Worm (Caenorhabditis elegans) whole organism, L4 larva: ENCODE data around the gene die-1.
A peak's percentile ranks its signal among the peaks of the same experiment; 100 is the strongest.

Experiments
- F44E2.7 ChIP-seq: fragments of 200-800 bp; sonication (Bioruptor generic); IDR thresholded peaks from 2 replicates; pipeline ENCODE4 v2.1.2; 2022; ENCODE audit warnings: missing genetic modification characterization, missing compliant biosample characterization
- Y5F2A.4 ChIP-seq: fragments of 200-800 bp; sonication (Bioruptor generic); optimal IDR thresholded peaks from 2 replicates; lab custom pipeline; 2018; ENCODE audit warnings: mild to moderate bottlenecking, missing genetic modification characterization, missing compliant biosample characterization
- Y75B8A.6 ChIP-seq: fragments of 200-800 bp; sonication (Bioruptor generic); IDR thresholded peaks from 2 replicates; pipeline ENCODE4 v1.3.6; 2022; ENCODE audit warnings: missing genetic modification reagents, missing genetic modification characterization, missing compliant biosample characterization
- ZK337.2 ChIP-seq: fragments of 200-800 bp; sonication (Bioruptor generic); IDR thresholded peaks from 2 replicates; pipeline ENCODE4 v1.3.6; 2022; ENCODE audit warnings: missing genetic modification reagents, missing genetic modification characterization, missing compliant biosample characterization
- aha-1 ChIP-seq: fragments of 150-350 bp; peaks from one replicate; lab custom pipeline; 2014; ENCODE audit warnings: missing biosample characterization, missing genetic modification characterization
- arid-1 ChIP-seq: fragments of 200-800 bp; sonication (Bioruptor generic); conservative IDR thresholded peaks from 2 replicates; pipeline ENCODE4 v1.3.6; 2022; ENCODE audit warnings: missing genetic modification reagents, missing genetic modification characterization, missing compliant biosample characterization
- ces-1 ChIP-seq: fragments of 150-350 bp; sonication (generic microtip); optimal IDR thresholded peaks from 4 replicates; lab custom pipeline; 2014; ENCODE audit warnings: missing biosample characterization, missing genetic modification reagents, missing genetic modification characterization
- cey-2 ChIP-seq: sonication (generic microtip); optimal IDR thresholded peaks from 3 replicates; lab custom pipeline; 2017; ENCODE audit warnings: missing genetic modification characterization, mild to moderate bottlenecking, missing compliant biosample characterization, antibody characterized with exemption, borderline replicate concordance; ENCODE audit not compliant: insufficient read depth
- ctbp-1 ChIP-seq: fragments of 200-800 bp; sonication (Bioruptor generic); IDR thresholded peaks from 2 replicates; pipeline ENCODE4 v1.3.6; 2022; ENCODE audit warnings: missing genetic modification reagents, missing genetic modification characterization, missing compliant biosample characterization
- gei-8 ChIP-seq: fragments of 200-800 bp; sonication (Bioruptor generic); optimal IDR thresholded peaks from 2 replicates; lab custom pipeline; 2018; ENCODE audit warnings: mild to moderate bottlenecking, missing genetic modification characterization, missing compliant biosample characterization
- hlh-11 ChIP-seq: fragments of 200-800 bp; sonication (Bioruptor generic); optimal IDR thresholded peaks from 2 replicates; lab custom pipeline; 2018; ENCODE audit warnings: mild to moderate bottlenecking, missing genetic modification characterization, missing compliant biosample characterization
- hlh-30 ChIP-seq: sonication (generic microtip); optimal IDR thresholded peaks from 2 replicates; lab custom pipeline; 2017; ENCODE audit warnings: antibody characterized with exemption, mild to moderate bottlenecking, missing genetic modification characterization, missing compliant biosample characterization; ENCODE audit not compliant: insufficient read depth
- lin-13 ChIP-seq: fragments of 150-350 bp; optimal IDR thresholded peaks from 2 replicates; lab custom pipeline; 2014; ENCODE audit warnings: missing biosample characterization, missing genetic modification reagents, missing genetic modification characterization
- lin-29 ChIP-seq: fragments of 200-800 bp; sonication (Bioruptor generic); IDR thresholded peaks from 2 replicates; pipeline ENCODE4 v1.3.6; 2022; ENCODE audit warnings: missing genetic modification reagents, missing genetic modification characterization, missing compliant biosample characterization
- lir-3 ChIP-seq: sonication (generic microtip); optimal IDR thresholded peaks from 2 replicates; lab custom pipeline; 2016; ENCODE audit warnings: mild to moderate bottlenecking, missing genetic modification characterization, missing compliant biosample characterization
- madf-9 ChIP-seq: fragments of 200-800 bp; sonication (Bioruptor generic); conservative IDR thresholded peaks from 2 replicates; pipeline ENCODE4 v1.3.6; 2022; ENCODE audit warnings: missing genetic modification reagents, missing genetic modification characterization, missing compliant biosample characterization
- mep-1 ChIP-seq: fragments of 150-350 bp; sonication (generic microtip); optimal IDR thresholded peaks from 3 replicates; lab custom pipeline; 2014; ENCODE audit warnings: missing biosample characterization, missing genetic modification characterization
- nhr-102 ChIP-seq: sonication (generic microtip); optimal IDR thresholded peaks from 2 replicates; lab custom pipeline; 2016; ENCODE audit warnings: mild to moderate bottlenecking, missing genetic modification characterization, moderate library complexity, missing compliant biosample characterization
- nhr-11 ChIP-seq: fragments of 150-350 bp; optimal IDR thresholded peaks from 2 replicates; lab custom pipeline; 2014; ENCODE audit warnings: missing biosample characterization, missing genetic modification characterization
- nhr-28 ChIP-seq: fragments of 150-350 bp; optimal IDR thresholded peaks from 2 replicates; lab custom pipeline; 2014; ENCODE audit warnings: missing biosample characterization, missing genetic modification characterization
- nhr-42 ChIP-seq: fragments of 200-800 bp; sonication (Bioruptor generic); IDR thresholded peaks from 2 replicates; pipeline ENCODE4 v1.3.6; 2022; ENCODE audit warnings: missing genetic modification characterization, missing compliant biosample characterization
- nhr-76 ChIP-seq: fragments of 150-350 bp; optimal IDR thresholded peaks from 2 replicates; lab custom pipeline; 2014; ENCODE audit warnings: missing biosample characterization, missing genetic modification characterization
- nhr-77 ChIP-seq: fragments of 150-350 bp; optimal IDR thresholded peaks from 2 replicates; lab custom pipeline; 2014; ENCODE audit warnings: missing biosample characterization, missing genetic modification characterization
- pha-4 ChIP-seq, 2 experiments: fragments of 150-350 bp in 1 of 2; fragments of 200-800 bp in 1 of 2; sonication (Bioruptor generic) in 1 of 2; IDR thresholded peaks in 1 of 2; optimal IDR thresholded peaks in 1 of 2; 2 replicates each; pipeline versions ENCODE4 v1.3.6 to Lab custom; 2014 to 2022; ENCODE audit warnings: missing genetic modification characterization in 2 of 2, missing genetic modification reagents in 2 of 2, missing biosample characterization in 1 of 2, missing compliant biosample characterization in 1 of 2
- rbr-2 ChIP-seq: sonication (generic microtip); optimal IDR thresholded peaks from 2 replicates; lab custom pipeline; 2016; ENCODE audit warnings: missing genotype, missing genetic modification characterization, missing compliant biosample characterization
- sdz-12 ChIP-seq: fragments of 200-800 bp; sonication (Bioruptor generic); optimal IDR thresholded peaks from 2 replicates; lab custom pipeline; 2018; ENCODE audit warnings: mild to moderate bottlenecking, missing genetic modification characterization, missing compliant biosample characterization
- set-16 ChIP-seq: fragments of 200-800 bp; sonication (Bioruptor generic); IDR thresholded peaks from 2 replicates; pipeline ENCODE4 v1.3.6; 2022; ENCODE audit warnings: missing genetic modification reagents, missing genetic modification characterization, missing compliant biosample characterization
- snpc-4 ChIP-seq: fragments of 150-350 bp; optimal IDR thresholded peaks from 2 replicates; lab custom pipeline; 2014; ENCODE audit warnings: missing biosample characterization, missing genetic modification characterization
- unc-130 ChIP-seq: sonication (generic microtip); optimal IDR thresholded peaks from 2 replicates; lab custom pipeline; 2016; ENCODE audit warnings: missing genetic modification reagents, missing genetic modification characterization, missing compliant biosample characterization
- unc-62 ChIP-seq, 3 experiments: fragments of 150-350 bp in 1 of 3; sonication (generic microtip); optimal IDR thresholded peaks in 2 of 3; peaks in 1 of 3; 1 replicate in 1 of 3; 2 replicates in 2 of 3; lab custom pipeline; 2014 to 2017; ENCODE audit warnings: missing biosample characterization in 3 of 3, missing genetic modification characterization in 3 of 3, missing genetic modification reagents in 3 of 3, missing genotype in 1 of 3
- zfp-2 ChIP-seq: sonication (generic microtip); optimal IDR thresholded peaks from 2 replicates; lab custom pipeline; 2016; ENCODE audit warnings: mild to moderate bottlenecking, missing genetic modification characterization, missing compliant biosample characterization
- zfp-3 ChIP-seq: fragments of 200-800 bp; sonication (Bioruptor generic); conservative IDR thresholded peaks from 2 replicates; pipeline ENCODE4 v1.3.6; 2022; ENCODE audit warnings: missing genetic modification reagents, missing genetic modification characterization, missing compliant biosample characterization
- ztf-11 ChIP-seq: fragments of 150-350 bp; optimal IDR thresholded peaks from 2 replicates; lab custom pipeline; 2014; ENCODE audit warnings: missing biosample characterization, missing genetic modification characterization

The die-1 gene

DNA sequence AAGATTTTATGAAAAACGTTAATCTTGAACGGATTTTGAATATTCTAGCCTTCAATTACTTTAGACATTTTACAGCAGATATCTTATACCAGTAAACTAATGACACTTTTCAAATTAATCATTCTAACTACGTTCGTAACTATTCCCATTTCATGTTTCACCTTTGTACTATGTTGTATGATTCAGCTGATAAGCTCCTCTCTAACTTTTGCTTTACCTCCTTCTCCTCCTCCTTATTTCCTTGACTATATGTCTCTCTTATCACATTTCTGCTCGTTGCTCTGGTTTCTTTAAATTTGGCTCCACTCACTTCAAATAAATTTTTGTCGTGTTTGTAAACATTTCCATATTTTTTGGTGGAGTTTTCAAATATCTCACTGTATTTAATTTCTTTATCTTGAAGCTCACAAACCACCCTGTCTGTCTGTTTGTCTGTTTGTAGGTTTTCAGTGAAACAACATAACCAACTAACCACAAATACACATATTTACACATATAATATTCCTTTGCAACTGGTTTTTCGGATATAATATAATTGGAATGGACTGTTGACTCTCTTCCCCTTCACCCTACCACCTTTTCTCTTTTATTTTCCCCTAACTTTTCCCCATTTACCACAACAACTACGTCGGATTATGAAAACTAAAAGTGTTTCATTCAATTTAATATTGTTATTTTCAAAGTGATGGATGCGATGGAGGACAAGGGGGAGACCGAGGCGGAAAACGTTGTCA, 26.6 kb upstream of the die-1 start, which contains the start of gene lact-2 (continued):
- no peak for TF ChIP-seq nhr-76 (tag; lab: Kevin White, UChicago)
- TF ChIP-seq unc-130 = no peak

DNA sequence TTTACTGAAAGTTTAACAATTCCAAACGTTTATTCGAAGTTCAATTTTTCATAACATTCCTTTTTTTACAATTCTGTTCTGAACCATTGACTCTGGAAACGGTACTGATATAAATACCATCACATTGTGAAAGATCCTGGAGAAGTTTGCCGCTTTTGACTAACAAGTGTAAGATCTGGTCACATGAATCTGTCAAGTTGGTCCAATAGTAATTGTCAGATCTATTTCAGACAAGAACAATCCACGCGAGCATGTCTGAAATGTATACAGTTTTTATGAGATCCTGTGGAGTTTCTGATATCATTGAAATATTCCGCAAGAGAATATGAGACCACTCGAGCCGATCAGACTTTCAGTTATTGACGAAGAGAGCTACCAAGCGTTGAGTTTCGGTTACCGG, 25.4 kb upstream of the die-1 start:
- peak in 1 of 2 experiments; percentile 94 for TF ChIP-seq unc-62 (GFP tag; optimal IDR thresholded peaks at IDR 0.05 in 1 of 2; lab: Kevin White, UChicago)
- no peak for TF ChIP-seq unc-62 (tag; optimal IDR thresholded peaks at IDR 0.05; lab: Kevin White, UChicago)
- no peak for TF ChIP-seq zfp-2 (tag; lab: Kevin White, UChicago)

DNA sequence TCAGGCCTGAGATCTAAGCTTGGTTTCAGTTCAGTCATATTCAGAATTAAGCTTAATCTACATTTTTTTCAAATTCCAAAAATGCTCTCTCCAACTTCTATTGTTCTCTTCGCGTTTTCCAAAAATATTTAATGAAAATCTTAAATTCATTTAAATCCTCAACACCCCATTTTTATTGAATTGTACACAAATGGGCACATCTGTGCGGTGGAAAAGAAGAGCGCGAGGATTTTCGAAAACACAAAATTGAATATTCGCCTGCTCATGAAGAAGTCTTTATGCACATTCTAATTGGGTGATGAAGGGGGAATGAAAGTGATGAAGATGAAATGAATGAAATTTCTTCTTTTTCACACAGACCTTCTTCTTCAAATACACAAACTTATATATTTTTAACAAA, 16.8 kb upstream of the die-1 start:
- TF ChIP-seq arid-1 (GFP tag; lab: Robert Waterston, UW) = no peak
- TF ChIP-seq unc-62 (GFP tag; optimal IDR thresholded peaks at IDR 0.05 in 1 of 2; lab: Kevin White, UChicago) = peak in 1 of 2 experiments; percentile 35
- TF ChIP-seq unc-62 (tag; optimal IDR thresholded peaks at IDR 0.05; lab: Kevin White, UChicago) = no peak
- no peak for TF ChIP-seq gei-8 (GFP tag; lab: Kevin White, UChicago)
- no peak for TF ChIP-seq lir-3 (tag; lab: Kevin White, UChicago)
- TF ChIP-seq ztf-11 (tag; lab: Kevin White, UChicago) = no peak
- TF ChIP-seq nhr-102 (tag; lab: Kevin White, UChicago) = no peak
- TF ChIP-seq snpc-4 = no peak
- TF ChIP-seq ces-1 (GFP tag; lab: Kevin White, UChicago) = no peak
- no peak for TF ChIP-seq nhr-11 (tag; lab: Kevin White, UChicago)

DNA sequence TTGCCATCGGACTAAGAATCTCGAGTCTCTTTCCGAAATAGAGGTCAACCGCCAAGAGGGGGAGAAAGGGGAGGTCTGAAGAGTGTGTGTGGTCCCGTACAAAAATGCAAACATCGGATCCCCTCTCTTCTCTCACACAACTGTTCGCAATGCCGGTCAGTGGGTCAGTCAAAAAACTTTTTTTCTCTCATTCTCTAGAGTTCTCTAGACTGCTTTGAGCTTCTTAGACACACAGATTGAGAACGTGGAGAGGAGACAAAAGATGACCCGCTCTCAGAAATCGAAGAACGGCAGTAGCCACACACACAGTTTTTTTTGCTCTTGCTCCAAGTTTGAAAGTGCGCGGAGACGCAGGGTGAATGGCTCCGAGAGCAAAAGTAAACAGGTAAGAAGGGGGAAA, 8.1 kb upstream of the die-1 start:
- TF ChIP-seq set-16 (GFP tag; lab: Robert Waterston, UW) (peak; percentile 12; the same call in 1 of the 2 replicates), Y5F2A.4 (GFP tag; lab: Kevin White, UChicago) (no peak), aha-1 (tag; lab: Kevin White, UChicago) (peak; percentile 24), pha-4 (GFP tag; IDR thresholded peaks at IDR 0.05; lab: Robert Waterston, UW) (no peak), pha-4 (tag; optimal IDR thresholded peaks at IDR 0.05; lab: Kevin White, UChicago) (peak; percentile 10), unc-62 (GFP tag; optimal IDR thresholded peaks at IDR 0.05 in 1 of 2; lab: Kevin White, UChicago) (peak in 1 of 2 experiments; percentile 87), unc-62 (tag; optimal IDR thresholded peaks at IDR 0.05; lab: Kevin White, UChicago) (no peak), rbr-2 (peak; percentile 2)
- TF ChIP-seq, all 104 proteins: peak for 5

DNA sequence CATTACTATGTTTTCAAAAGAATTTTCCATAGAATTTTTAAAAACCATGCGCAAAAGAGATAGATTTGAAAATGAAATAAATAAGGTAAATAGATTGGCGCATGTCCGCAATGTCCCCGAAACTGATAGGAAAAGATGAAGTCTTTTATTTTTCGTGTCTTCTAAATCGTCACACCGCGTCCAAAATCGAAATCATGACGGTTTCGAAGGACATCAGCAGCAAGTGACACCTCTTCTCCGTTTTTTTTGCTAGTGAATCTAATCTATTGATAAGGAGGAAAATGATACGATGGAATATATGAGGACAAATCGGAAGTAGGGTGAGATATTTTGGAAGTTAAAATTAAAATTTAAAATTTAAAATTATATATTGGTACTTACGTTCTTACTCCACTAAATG, 6.3 kb upstream of the die-1 start:
- TF ChIP-seq madf-9 (no peak), ctbp-1 (GFP tag; lab: Robert Waterston, UW) (no peak), nhr-28 (tag; lab: Kevin White, UChicago) (peak; percentile 48), ces-1 (GFP tag; lab: Kevin White, UChicago) (no peak), nhr-77 (no peak), nhr-42 (GFP tag; lab: Robert Waterston, UW) (no peak), hlh-30 (tag; lab: Kevin White, UChicago) (peak; percentile 10), cey-2 (tag; lab: Kevin White, UChicago) (no peak)

DNA sequence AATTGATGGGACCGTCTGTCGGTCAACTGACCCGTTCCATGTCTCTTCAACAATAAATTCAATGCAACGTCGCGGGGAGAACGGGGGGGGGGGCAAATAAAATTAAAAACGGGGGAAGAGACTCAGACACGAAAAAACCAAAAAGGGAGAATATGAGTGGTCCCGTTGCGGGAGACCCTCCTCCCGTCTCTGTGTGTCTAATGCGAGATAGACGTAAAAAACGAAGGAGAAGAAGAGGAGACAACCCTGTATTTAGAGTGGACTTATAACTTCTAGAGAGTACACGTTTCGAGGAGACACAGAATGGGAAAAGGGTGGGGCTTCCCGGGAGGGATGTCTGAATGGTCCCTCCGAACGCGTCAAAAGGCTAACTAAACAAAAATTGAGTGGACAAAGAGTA, 2.2 kb downstream of the die-1 start:
- no peak for TF ChIP-seq lin-29 (GFP tag; lab: Robert Waterston, UW)
- TF ChIP-seq F44E2.7 (GFP tag; lab: Robert Waterston, UW) = no peak
- no peak for TF ChIP-seq lin-13
- no peak for TF ChIP-seq hlh-11 (tag; lab: Kevin White, UChicago)
- TF ChIP-seq ZK337.2 (GFP tag; lab: Robert Waterston, UW) = no peak
- TF ChIP-seq Y75B8A.6 (GFP tag; lab: Robert Waterston, UW) = no peak
- TF ChIP-seq mep-1 = no peak
- no peak for TF ChIP-seq zfp-3
- TF ChIP-seq sdz-12 (GFP tag; lab: Kevin White, UChicago) = no peak
